Worm (Caenorhabditis elegans) whole organism, young adult: Measurements from ENCODE around the gene ogdh-1.
A peak's percentile ranks its signal among the peaks of the same experiment; 100 is the strongest.

Experiments used
- B0035.1 ChIP-seq: sonication (generic microtip); optimal IDR thresholded peaks from 2 replicates; lab custom pipeline; 2016; ENCODE audit warnings: missing genetic modification characterization, mild to moderate bottlenecking, missing compliant biosample characterization, missing genotype, missing genetic modification reagents
- C17E4.6 ChIP-seq: fragments of 200-800 bp; sonication (Bioruptor generic); IDR thresholded peaks from 2 replicates; pipeline ENCODE4 v1.3.6; 2022; ENCODE audit warnings: missing genetic modification reagents, missing genetic modification characterization, missing compliant biosample characterization
- F22D6.2 ChIP-seq: sonication (generic microtip); optimal IDR thresholded peaks from 2 replicates; lab custom pipeline; 2016; ENCODE audit warnings: mild to moderate bottlenecking, missing genetic modification characterization, missing compliant biosample characterization
- F23B12.7 ChIP-seq: sonication (generic microtip); optimal IDR thresholded peaks from 2 replicates; lab custom pipeline; 2017; ENCODE audit warnings: missing genetic modification characterization, mild to moderate bottlenecking, missing compliant biosample characterization, antibody characterized with exemption, moderate library complexity; ENCODE audit not compliant: insufficient read depth
- F49E8.2 ChIP-seq: sonication (generic microtip); optimal IDR thresholded peaks from 3 replicates; lab custom pipeline; 2017; ENCODE audit warnings: missing genetic modification characterization, mild to moderate bottlenecking, missing compliant biosample characterization, antibody characterized with exemption, moderate library complexity; ENCODE audit not compliant: insufficient read depth
- F52B5.7 ChIP-seq: sonication (generic microtip); optimal IDR thresholded peaks from 2 replicates; lab custom pipeline; 2016; ENCODE audit warnings: mild to moderate bottlenecking, missing genetic modification characterization, missing compliant biosample characterization
- F55B11.4 ChIP-seq: sonication (generic microtip); optimal IDR thresholded peaks from 2 replicates; lab custom pipeline; 2016; ENCODE audit warnings: missing compliant biosample characterization, missing genetic modification characterization, borderline replicate concordance; ENCODE audit not compliant: insufficient read depth
- T26A5.8 ChIP-seq: sonication (generic microtip); optimal IDR thresholded peaks from 2 replicates; lab custom pipeline; 2016; ENCODE audit warnings: missing genetic modification characterization, missing compliant biosample characterization
- Y67H2A.10 ChIP-seq: fragments of 200-800 bp; sonication (Bioruptor generic); conservative IDR thresholded peaks from 2 replicates; pipeline ENCODE4 v1.3.6; 2022; ENCODE audit warnings: missing genetic modification reagents, missing genetic modification characterization, missing compliant biosample characterization
- Y95B8A.8 ChIP-seq: fragments of 200-800 bp; sonication (Bioruptor generic); IDR thresholded peaks from 2 replicates; pipeline ENCODE4 v1.3.6; 2022; ENCODE audit warnings: missing genetic modification reagents, missing genetic modification characterization, missing compliant biosample characterization
- akir-1 ChIP-seq: fragments of 200-800 bp; sonication (Bioruptor generic); optimal IDR thresholded peaks from 2 replicates; lab custom pipeline; 2018; ENCODE audit warnings: mild to moderate bottlenecking, missing genetic modification characterization, moderate library complexity, missing compliant biosample characterization
- atf-7 ChIP-seq: sonication (generic microtip); optimal IDR thresholded peaks from 2 replicates; lab custom pipeline; 2017; ENCODE audit warnings: mild to moderate bottlenecking, missing genetic modification characterization, missing compliant biosample characterization
- ccch-3 ChIP-seq: fragments of 200-800 bp; sonication (Bioruptor generic); optimal IDR thresholded peaks from 2 replicates; lab custom pipeline; 2018; ENCODE audit warnings: mild to moderate bottlenecking, missing genetic modification characterization, missing compliant biosample characterization
- ceh-100 ChIP-seq: fragments of 200-800 bp; sonication (Bioruptor generic); IDR thresholded peaks from 2 replicates; pipeline ENCODE4 v1.3.6; 2022; ENCODE audit warnings: missing genetic modification reagents, missing genetic modification characterization, missing compliant biosample characterization
- ceh-27 ChIP-seq: fragments of 200-800 bp; sonication (Bioruptor generic); optimal IDR thresholded peaks from 2 replicates; lab custom pipeline; 2018; ENCODE audit warnings: mild to moderate bottlenecking, missing genetic modification characterization, moderate library complexity, missing compliant biosample characterization
- ceh-79 ChIP-seq: sonication (generic microtip); optimal IDR thresholded peaks from 2 replicates; lab custom pipeline; 2017; ENCODE audit warnings: mild to moderate bottlenecking, missing genetic modification characterization, missing compliant biosample characterization
- ceh-91 ChIP-seq: fragments of 200-800 bp; sonication (Bioruptor generic); IDR thresholded peaks from 2 replicates; pipeline ENCODE4 v1.3.6; 2022; ENCODE audit warnings: missing genetic modification reagents, missing genetic modification characterization, missing compliant biosample characterization
- die-1 ChIP-seq: sonication (generic microtip); optimal IDR thresholded peaks from 2 replicates; lab custom pipeline; 2016; ENCODE audit warnings: missing genotype, mild to moderate bottlenecking, missing genetic modification characterization, missing compliant biosample characterization
- dox-1 ChIP-seq: fragments of 200-800 bp; sonication (Bioruptor generic); IDR thresholded peaks from 2 replicates; pipeline ENCODE4 v1.3.6; 2022; ENCODE audit warnings: missing genetic modification reagents, missing genetic modification characterization, missing compliant biosample characterization
- efl-1 ChIP-seq: fragments of 150-350 bp; optimal IDR thresholded peaks from 2 replicates; lab custom pipeline; 2014; ENCODE audit warnings: missing biosample characterization, missing genetic modification reagents, missing genetic modification characterization
- egrh-3 ChIP-seq: fragments of 200-800 bp; sonication (Bioruptor generic); IDR thresholded peaks from 2 replicates; pipeline ENCODE4 v1.3.6; 2022; ENCODE audit warnings: missing genetic modification reagents, missing genetic modification characterization, missing compliant biosample characterization
- him-1 ChIP-seq: sonication (generic microtip); optimal IDR thresholded peaks from 2 replicates; lab custom pipeline; 2016; ENCODE audit warnings: missing genotype, missing genetic modification reagents, missing genetic modification characterization, missing compliant biosample characterization
- hrde-1 ChIP-seq: sonication (generic microtip); optimal IDR thresholded peaks from 2 replicates; lab custom pipeline; 2016; ENCODE audit warnings: missing genetic modification characterization, mild to moderate bottlenecking, missing compliant biosample characterization, moderate library complexity, missing genotype, missing genetic modification reagents, borderline replicate concordance
- hsf-1 ChIP-seq: fragments of 200-800 bp; sonication (Bioruptor generic); IDR thresholded peaks from 2 replicates; pipeline ENCODE4 v1.3.6; 2022; ENCODE audit warnings: missing genetic modification reagents, missing genetic modification characterization, missing compliant biosample characterization
- let-607 ChIP-seq, 2 experiments: fragments of 200-800 bp in 1 of 2; sonication (Bioruptor generic) in 1 of 2; sonication (generic microtip) in 1 of 2; optimal IDR thresholded peaks; 2 replicates each; lab custom pipeline; 2016 to 2018; ENCODE audit warnings: mild to moderate bottlenecking in 2 of 2, missing compliant biosample characterization in 2 of 2, missing genetic modification characterization in 2 of 2, moderate library complexity in 2 of 2, missing genotype in 1 of 2
- lin-26 ChIP-seq: fragments of 200-800 bp; sonication (Bioruptor generic); IDR thresholded peaks from 2 replicates; pipeline ENCODE4 v1.3.6; 2022; ENCODE audit warnings: missing genetic modification reagents, missing genetic modification characterization, missing compliant biosample characterization
- lin-40 ChIP-seq: sonication (generic microtip); optimal IDR thresholded peaks from 2 replicates; lab custom pipeline; 2016; ENCODE audit warnings: missing genetic modification characterization, mild to moderate bottlenecking, missing compliant biosample characterization, missing genotype, missing genetic modification reagents
- madf-6 ChIP-seq: fragments of 200-800 bp; sonication (Bioruptor generic); IDR thresholded peaks from 2 replicates; pipeline ENCODE4 v1.3.6; 2022; ENCODE audit warnings: missing genetic modification reagents, missing genetic modification characterization, missing compliant biosample characterization
- mcd-1 ChIP-seq: fragments of 200-800 bp; sonication (Bioruptor generic); IDR thresholded peaks from 2 replicates; pipeline ENCODE4 v1.3.6; 2022; ENCODE audit warnings: missing genetic modification reagents, missing genetic modification characterization, missing compliant biosample characterization
- mel-28 ChIP-seq: sonication (generic microtip); optimal IDR thresholded peaks from 2 replicates; lab custom pipeline; 2016; ENCODE audit warnings: borderline replicate concordance, mild to moderate bottlenecking, missing genetic modification characterization, missing compliant biosample characterization
- mes-4 ChIP-seq: sonication (generic microtip); optimal IDR thresholded peaks from 2 replicates; lab custom pipeline; 2016; ENCODE audit warnings: missing genotype, missing genetic modification characterization, missing compliant biosample characterization
- mxl-1 ChIP-seq: sonication (generic microtip); optimal IDR thresholded peaks from 2 replicates; lab custom pipeline; 2016; ENCODE audit warnings: missing genetic modification characterization, missing compliant biosample characterization
- nfyb-1 ChIP-seq: fragments of 200-800 bp; sonication (Bioruptor generic); IDR thresholded peaks from 2 replicates; pipeline ENCODE4 v1.3.6; 2022; ENCODE audit warnings: missing genetic modification reagents, missing genetic modification characterization, missing compliant biosample characterization
- nhr-27 ChIP-seq: fragments of 200-800 bp; sonication (Bioruptor generic); optimal IDR thresholded peaks from 2 replicates; lab custom pipeline; 2018; ENCODE audit warnings: mild to moderate bottlenecking, missing genetic modification characterization, moderate library complexity, missing compliant biosample characterization
- nhr-90 ChIP-seq: sonication (generic microtip); optimal IDR thresholded peaks from 2 replicates; lab custom pipeline; 2016; ENCODE audit warnings: missing genotype, mild to moderate bottlenecking, missing genetic modification characterization, missing compliant biosample characterization
- pbrm-1 ChIP-seq: fragments of 200-800 bp; sonication (Bioruptor generic); IDR thresholded peaks from 2 replicates; pipeline ENCODE4 v1.3.6; 2022; ENCODE audit warnings: missing genetic modification reagents, missing genetic modification characterization, missing compliant biosample characterization
- repo-1 ChIP-seq: sonication (generic microtip); optimal IDR thresholded peaks from 2 replicates; lab custom pipeline; 2017; ENCODE audit warnings: mild to moderate bottlenecking, missing genetic modification characterization, missing compliant biosample characterization
- rpc-1 ChIP-seq, 2 experiments: fragments of 150-350 bp in 1 of 2; sonication (generic microtip) in 1 of 2; optimal IDR thresholded peaks; 2 replicates each; lab custom pipeline; 2014 to 2018; ENCODE audit warnings: missing biosample characterization in 1 of 2, missing genetic modification characterization in 1 of 2, missing genetic modification reagents in 1 of 2, missing genotype in 1 of 2
- sdz-38 ChIP-seq: sonication (generic microtip); optimal IDR thresholded peaks from 2 replicates; lab custom pipeline; 2016; ENCODE audit warnings: missing genotype, missing genetic modification characterization, missing compliant biosample characterization
- snpc-4 ChIP-seq, 5 experiments: fragments of 150-350 bp in 1 of 5; sonication (generic microtip) in 4 of 5; optimal IDR thresholded peaks; 2 replicates each; lab custom pipeline; 2014 to 2018; ENCODE audit warnings: missing genetic modification characterization in 5 of 5, missing biosample characterization in 3 of 5, antibody characterized with exemption in 2 of 5, mild to moderate bottlenecking in 2 of 5, missing compliant biosample characterization in 2 of 5, missing genotype in 2 of 5, moderate library complexity in 2 of 5, missing genetic modification reagents in 1 of 5
- somi-1 ChIP-seq: fragments of 200-800 bp; sonication (Bioruptor generic); optimal IDR thresholded peaks from 2 replicates; lab custom pipeline; 2018; ENCODE audit warnings: mild to moderate bottlenecking, missing genetic modification characterization, missing compliant biosample characterization
- sptf-2 ChIP-seq: fragments of 200-800 bp; sonication (Bioruptor generic); optimal IDR thresholded peaks from 2 replicates; lab custom pipeline; 2018; ENCODE audit warnings: mild to moderate bottlenecking, missing genetic modification characterization, missing compliant biosample characterization
- unc-130 ChIP-seq: sonication (generic microtip); optimal IDR thresholded peaks from 2 replicates; lab custom pipeline; 2016; ENCODE audit warnings: missing genetic modification reagents, missing genetic modification characterization, missing compliant biosample characterization
- unc-62 ChIP-seq: fragments of 150-350 bp; optimal IDR thresholded peaks from 2 replicates; lab custom pipeline; 2014; ENCODE audit warnings: missing biosample characterization, missing genetic modification reagents, missing genetic modification characterization
- zfh-2 ChIP-seq: fragments of 200-800 bp; sonication (Bioruptor generic); conservative IDR thresholded peaks from 2 replicates; pipeline ENCODE4 v1.3.6; 2022; ENCODE audit warnings: missing genetic modification reagents, missing genetic modification characterization, missing compliant biosample characterization
- ztf-18 ChIP-seq: sonication (generic microtip); optimal IDR thresholded peaks from 2 replicates; lab custom pipeline; 2016; ENCODE audit warnings: missing genotype, mild to moderate bottlenecking, missing genetic modification characterization, missing compliant biosample characterization
- ztf-25 ChIP-seq: fragments of 200-800 bp; sonication (Bioruptor generic); IDR thresholded peaks from 2 replicates; pipeline ENCODE4 v1.3.6; 2022; ENCODE audit warnings: missing genetic modification reagents, missing genetic modification characterization, missing compliant biosample characterization
- ztf-26 ChIP-seq: sonication (generic microtip); optimal IDR thresholded peaks from 2 replicates; lab custom pipeline; 2017; ENCODE audit warnings: missing genetic modification characterization, missing compliant biosample characterization

Gene ogdh-1

DNA sequence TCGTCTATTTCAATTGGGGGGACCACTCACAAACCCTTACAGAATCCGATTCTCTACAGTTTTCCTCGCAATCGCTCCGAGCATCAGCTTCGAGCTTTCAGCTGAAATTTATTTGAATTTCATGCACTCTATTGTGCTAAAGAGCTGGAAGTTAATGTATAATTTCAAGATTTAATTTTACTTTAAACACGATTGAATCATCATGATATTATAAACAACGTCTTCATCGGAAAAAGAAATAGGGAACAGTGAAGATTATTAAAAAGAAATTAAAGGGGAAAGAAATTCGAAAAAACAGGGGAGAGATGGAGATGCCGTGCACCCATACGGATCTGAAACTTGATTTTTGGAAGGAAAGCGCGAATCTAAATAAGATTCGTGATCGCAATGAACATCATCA lies 40.4 kb upstream of the ogdh-1 start, which contains the start of gene hoe-1 (continued):
- no peak for TF ChIP-seq egrh-3 (GFP tag; lab: Robert Waterston, UW)
- no peak for TF ChIP-seq dox-1 (GFP tag; lab: Robert Waterston, UW)
- TF ChIP-seq ccch-3 (GFP tag; lab: Kevin White, UChicago) = no peak
- TF ChIP-seq hsf-1 (GFP tag; lab: Robert Waterston, UW) = 0 out of 2 replicates have a peak, but pooled peaks have one; percentile 34
- TF ChIP-seq die-1 (tag; lab: Kevin White, UChicago) = no peak
- no peak for TF ChIP-seq F22D6.2
- TF ChIP-seq ceh-91 (GFP tag; lab: Robert Waterston, UW) = no peak
- TF ChIP-seq rpc-1 (optimal IDR thresholded peaks at IDR 0.05; lab: Kevin White, UChicago) = no peak
- TF ChIP-seq rpc-1 (tag; optimal IDR thresholded peaks at IDR 0.05; lab: Kevin White, UChicago) = no peak
- no peak for TF ChIP-seq let-607 (tag; optimal IDR thresholded peaks at IDR 0.05; lab: Kevin White, UChicago)
- TF ChIP-seq efl-1 (GFP tag; lab: Kevin White, UChicago) = no peak
- TF ChIP-seq madf-6 (GFP tag; lab: Robert Waterston, UW) = 0 out of 2 replicates have a peak, but pooled peaks have one; percentile 10
- TF ChIP-seq zfh-2 (GFP tag; lab: Robert Waterston, UW) = no peak
- TF ChIP-seq B0035.1 (tag; lab: Kevin White, UChicago) = no peak
- peak; percentile 26 for TF ChIP-seq F49E8.2 (tag; lab: Kevin White, UChicago)
- TF ChIP-seq mel-28 (tag; lab: Kevin White, UChicago) = no peak
- TF ChIP-seq atf-7 = no peak
- no peak for TF ChIP-seq ceh-27 (GFP tag; lab: Kevin White, UChicago)
- no peak for TF ChIP-seq F23B12.7
- no peak for TF ChIP-seq mcd-1 (GFP tag; lab: Robert Waterston, UW)
- TF ChIP-seq lin-40 = no peak
- 0 out of 2 replicates have a peak, but pooled peaks have one; percentile 32 for TF ChIP-seq ceh-100 (GFP tag; lab: Robert Waterston, UW)
- TF ChIP-seq somi-1 (GFP tag; lab: Kevin White, UChicago) = no peak
- no peak for TF ChIP-seq sdz-38 (tag; lab: Kevin White, UChicago)
- TF ChIP-seq ztf-26 (tag; lab: Kevin White, UChicago) = no peak
- TF ChIP-seq F55B11.4 = no peak
- no peak for TF ChIP-seq C17E4.6 (GFP tag; lab: Robert Waterston, UW)
- no peak for TF ChIP-seq pbrm-1 (GFP tag; lab: Robert Waterston, UW)
- TF ChIP-seq snpc-4 (GFP tag; optimal IDR thresholded peaks at IDR 0.05; lab: Kevin White, UChicago) = no peak
- TF ChIP-seq snpc-4 (tag; optimal IDR thresholded peaks at IDR 0.05; lab: Kevin White, UChicago) = peak in 1 of 4 experiments; percentile 42
- no peak for TF ChIP-seq unc-62 (GFP tag; lab: Kevin White, UChicago)
- no peak for TF ChIP-seq mes-4 (tag; lab: Kevin White, UChicago)
- TF ChIP-seq unc-130 = no peak
- no peak for TF ChIP-seq F52B5.7 (tag; lab: Kevin White, UChicago)
- TF ChIP-seq T26A5.8 = no peak
- no peak for TF ChIP-seq hrde-1 (tag; lab: Kevin White, UChicago)
- TF ChIP-seq ztf-25 (GFP tag; lab: Robert Waterston, UW) = no peak
- TF ChIP-seq him-1 (tag; lab: Kevin White, UChicago) = no peak
- TF ChIP-seq sptf-2 (GFP tag; lab: Kevin White, UChicago) = no peak
- TF ChIP-seq Y95B8A.8 (GFP tag; lab: Robert Waterston, UW) = no peak
- TF ChIP-seq nhr-90 (tag; lab: Kevin White, UChicago) = no peak
- no peak for TF ChIP-seq nfyb-1 (GFP tag; lab: Robert Waterston, UW)
- TF ChIP-seq ztf-18 = peak; percentile 70
- TF ChIP-seq repo-1 (tag; lab: Kevin White, UChicago) = no peak
- TF ChIP-seq Y67H2A.10 (GFP tag; lab: Robert Waterston, UW) = no peak
- TF ChIP-seq akir-1 = no peak
- no peak for TF ChIP-seq nhr-27 (tag; lab: Kevin White, UChicago)
- TF ChIP-seq mxl-1 (tag; lab: Kevin White, UChicago) = no peak
- 0 out of 2 replicates have a peak, but pooled peaks have one; percentile 48 for TF ChIP-seq lin-26 (GFP tag; lab: Robert Waterston, UW)
- no peak for TF ChIP-seq ceh-79 (tag; lab: Kevin White, UChicago)
